Worm (Caenorhabditis elegans) whole organism, late embryonic: ENCODE data around the gene F58A3.3.

Source experiments
- ceh-6 ChIP-seq: fragments of 200-800 bp; sonication (Bioruptor generic); optimal IDR thresholded peaks from 2 replicates; lab custom pipeline; 2018; ENCODE audit warnings: mild to moderate bottlenecking, missing genetic modification characterization, missing compliant biosample characterization
- elt-4 ChIP-seq: sonication (generic microtip); optimal IDR thresholded peaks from 2 replicates; lab custom pipeline; 2016; ENCODE audit warnings: missing genetic modification characterization, missing compliant biosample characterization
- pat-9 ChIP-seq: fragments of 200-800 bp; sonication (Bioruptor generic); optimal IDR thresholded peaks from 2 replicates; lab custom pipeline; 2018; ENCODE audit warnings: mild to moderate bottlenecking, missing genetic modification characterization, moderate library complexity, missing compliant biosample characterization
- pha-4 ChIP-seq: fragments of 150-350 bp; optimal IDR thresholded peaks from 2 replicates; lab custom pipeline; 2018; ENCODE audit warnings: missing biosample characterization, missing genetic modification reagents, missing genetic modification characterization
- pqm-1 ChIP-seq: sonication (generic microtip); optimal IDR thresholded peaks from 2 replicates; lab custom pipeline; 2016; ENCODE audit warnings: missing genetic modification characterization, missing compliant biosample characterization
- sox-2 ChIP-seq: fragments of 200-800 bp; sonication (Bioruptor generic); IDR thresholded peaks from 2 replicates; pipeline ENCODE4 v1.3.6; 2022; ENCODE audit warnings: missing genetic modification reagents, missing genetic modification characterization, missing compliant biosample characterization

- TF ChIP-seq pqm-1 (tag; lab: Kevin White, UChicago) = no peak
- TF ChIP-seq pha-4 = no peak
- no peak for TF ChIP-seq ceh-6 (GFP tag; lab: Kevin White, UChicago)
- TF ChIP-seq sox-2 (GFP tag; lab: Robert Waterston, UW) = no peak
- TF ChIP-seq pat-9 (tag; lab: Kevin White, UChicago) = no peak
- no peak for TF ChIP-seq elt-4 (tag; lab: Kevin White, UChicago)
Observed at ce11 chrX:10991352-10992172, 20.9 kb upstream of the F58A3.3 start.
